Worm (Caenorhabditis elegans) whole organism, late embryonic: Measurements from ENCODE around the gene F32D1.7.

Experiments used
- elt-4 ChIP-seq: sonication (generic microtip); optimal IDR thresholded peaks from 2 replicates; lab custom pipeline; 2016; ENCODE audit warnings: missing genetic modification characterization, missing compliant biosample characterization
- fkh-6 ChIP-seq: sonication (generic microtip); optimal IDR thresholded peaks from 2 replicates; lab custom pipeline; 2016; ENCODE audit warnings: missing genetic modification characterization, missing compliant biosample characterization
- lim-6 ChIP-seq: sonication (generic microtip); optimal IDR thresholded peaks from 2 replicates; lab custom pipeline; 2016; ENCODE audit warnings: missing genetic modification characterization, missing compliant biosample characterization
- pat-9 ChIP-seq: fragments of 200-800 bp; sonication (Bioruptor generic); optimal IDR thresholded peaks from 2 replicates; lab custom pipeline; 2018; ENCODE audit warnings: mild to moderate bottlenecking, missing genetic modification characterization, moderate library complexity, missing compliant biosample characterization
- pax-1 ChIP-seq: fragments of 150-350 bp; optimal IDR thresholded peaks from 2 replicates; lab custom pipeline; 2014; ENCODE audit warnings: missing biosample characterization, missing genetic modification characterization
- tbx-2 ChIP-seq: sonication (generic microtip); optimal IDR thresholded peaks from 2 replicates; lab custom pipeline; 2016; ENCODE audit warnings: missing genetic modification characterization, missing compliant biosample characterization

- no peak for TF ChIP-seq elt-4 (tag; lab: Kevin White, UChicago)
- TF ChIP-seq lim-6 (tag; lab: Kevin White, UChicago) = no peak
- TF ChIP-seq pax-1 = no peak
- no peak for TF ChIP-seq fkh-6 (tag; lab: Kevin White, UChicago)
- TF ChIP-seq tbx-2 (tag; lab: Kevin White, UChicago) = no peak
- TF ChIP-seq pat-9 = no peak
Measured at ce11 chrV:4366440-4366839, 9.5 kb downstream of the F32D1.7 start, which contains the start of gene F32D1.11.
